Fruit fly (Drosophila melanogaster): ENCODE data around the gene GstD6.

DNA sequence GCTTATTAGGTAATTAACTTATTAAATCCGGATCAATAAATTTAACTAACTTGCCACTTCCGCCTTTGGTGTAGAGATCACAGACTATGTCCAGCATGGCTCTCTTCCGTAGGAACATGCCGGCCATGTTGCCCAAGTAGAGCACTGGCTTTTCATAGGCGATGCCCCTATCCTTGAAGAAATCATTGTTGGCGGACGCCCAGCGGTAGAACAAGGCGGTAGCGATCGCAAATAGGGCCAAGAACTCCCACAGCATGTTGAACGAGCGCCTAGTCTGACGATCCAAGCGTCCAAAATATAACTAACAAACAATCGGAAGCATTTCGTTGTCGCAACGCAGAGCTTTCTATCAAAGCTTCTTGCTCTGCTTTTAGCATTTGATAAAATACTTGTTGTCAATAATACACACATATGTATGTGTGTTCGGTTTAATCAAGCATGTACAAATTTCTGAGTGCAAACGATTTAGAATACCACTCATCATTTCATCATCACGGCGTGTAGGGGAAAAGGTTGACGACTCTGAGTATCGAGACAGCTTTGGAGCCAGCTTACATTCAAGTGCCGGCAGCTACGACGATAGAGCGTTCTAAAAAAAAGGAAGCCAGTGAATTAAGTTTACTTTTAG is 21.8 kb downstream of the GstD6 start, which contains the start of gene Cyp9f3:
- TF ChIP-seq bigmax (GFP tag; optimal IDR thresholded peaks at IDR 0.05) (no peak), hkb (optimal IDR thresholded peaks at IDR 0.05) (no peak), hkb (GFP tag; IDR thresholded peaks at IDR 0.05) (no peak), CG32532 (GFP tag; IDR thresholded peaks at IDR 0.05) (no peak), Scr (GFP tag; IDR thresholded peaks at IDR 0.05; ENCODE audit: partially characterized antibody) (no peak), Sox100B (GFP tag; optimal IDR thresholded peaks at IDR 0.05) (no peak), org-1 (GFP tag; optimal IDR thresholded peaks at IDR 0.05) (no peak)
